Fruit fly (Drosophila melanogaster) whole organism, embryonic: ENCODE data around the gene Pdxk.
A peak's percentile ranks its signal among the peaks of the same experiment; 100 is the strongest.

Experiments
- CG11093 ChIP-seq: fragments of 200-800 bp; sonication (Bioruptor generic); IDR thresholded peaks from 3 replicates; pipeline ENCODE4 v1.3.6; 2022; ENCODE audit warnings: missing biosample characterization, missing genetic modification characterization
- CG11398 ChIP-seq: fragments of 200-800 bp; sonication (Bioruptor generic); optimal IDR thresholded peaks from 2 replicates; lab custom pipeline; 2016; ENCODE audit warnings: missing biosample characterization, missing genetic modification characterization
- CG11695 ChIP-seq: fragments of 200-800 bp; sonication (Bioruptor generic); IDR thresholded peaks from 3 replicates; pipeline ENCODE4 v1.3.6; 2022; ENCODE audit warnings: missing biosample characterization, missing genetic modification characterization
- CG13424 ChIP-seq: fragments of 200-800 bp; sonication (Bioruptor generic); optimal IDR thresholded peaks from 2 replicates; lab custom pipeline; 2019; ENCODE audit warnings: missing biosample characterization, mild to moderate bottlenecking, missing genetic modification characterization, moderate library complexity
- CG14014 ChIP-seq: fragments of 200-800 bp; sonication (Bioruptor generic); IDR thresholded peaks from 2 replicates; pipeline ENCODE4 v1.3.6; 2022; ENCODE audit warnings: missing biosample characterization, missing genetic modification characterization
- CG1529 ChIP-seq: fragments of 200-800 bp; sonication (Bioruptor generic); optimal IDR thresholded peaks from 3 replicates; lab custom pipeline; 2018; ENCODE audit warnings: missing biosample characterization, missing genetic modification characterization
- CG17328 ChIP-seq: fragments of 200-800 bp; sonication (Bioruptor generic); IDR thresholded peaks from 2 replicates; pipeline ENCODE4 v1.3.6; 2022; ENCODE audit warnings: missing biosample characterization, missing genetic modification characterization
- CG2199 ChIP-seq: fragments of 200-800 bp; sonication (Bioruptor generic); IDR thresholded peaks from 3 replicates; pipeline ENCODE4 v1.3.6; 2022; ENCODE audit warnings: missing biosample characterization, missing genetic modification characterization
- CG2712 ChIP-seq: fragments of 200-800 bp; optimal IDR thresholded peaks from 3 replicates; lab custom pipeline; 2019; ENCODE audit warnings: missing biosample characterization, mild to moderate bottlenecking, missing genetic modification characterization, moderate library complexity
- CG31388 ChIP-seq: fragments of 200-800 bp; sonication (Bioruptor generic); optimal IDR thresholded peaks from 2 replicates; lab custom pipeline; 2016; ENCODE audit warnings: missing biosample characterization, missing genetic modification characterization
- CG34376 ChIP-seq: fragments of 200-800 bp; sonication (Bioruptor generic); optimal IDR thresholded peaks from 2 replicates; lab custom pipeline; 2018; ENCODE audit warnings: missing biosample characterization, mild to moderate bottlenecking, missing genetic modification characterization
- CG5180 ChIP-seq: fragments of 200-800 bp; sonication (Bioruptor generic); optimal IDR thresholded peaks from 3 replicates; lab custom pipeline; 2017; ENCODE audit warnings: missing biosample characterization, missing genetic modification characterization, mild to moderate bottlenecking, moderate library complexity, missing genetic modification reagents
- CG7839 ChIP-seq: fragments of 200-800 bp; sonication (Bioruptor generic); optimal IDR thresholded peaks from 3 replicates; lab custom pipeline; 2018; ENCODE audit warnings: missing biosample characterization, mild to moderate bottlenecking, missing genetic modification characterization, moderate library complexity
- CG7963 ChIP-seq: fragments of 200-800 bp; sonication (Bioruptor generic); IDR thresholded peaks from 3 replicates; pipeline ENCODE4 v1.3.6; 2022; ENCODE audit warnings: missing biosample characterization, missing genetic modification characterization; ENCODE audit not compliant: partially characterized antibody
- CG7987 ChIP-seq: fragments of 200-800 bp; sonication (Bioruptor generic); optimal IDR thresholded peaks from 2 replicates; lab custom pipeline; 2018; ENCODE audit warnings: missing biosample characterization, mild to moderate bottlenecking, missing genetic modification characterization, moderate library complexity
- CG8089 ChIP-seq: fragments of 200-800 bp; sonication (Bioruptor generic); optimal IDR thresholded peaks from 3 replicates; lab custom pipeline; 2016; ENCODE audit warnings: missing biosample characterization, missing genetic modification characterization
- CG8281 ChIP-seq: fragments of 200-800 bp; sonication (Bioruptor generic); optimal IDR thresholded peaks from 2 replicates; lab custom pipeline; 2018; ENCODE audit warnings: missing biosample characterization, mild to moderate bottlenecking, missing genetic modification characterization, moderate library complexity
- CG8290 ChIP-seq, 3 experiments: fragments of 200-800 bp; sonication (Bioruptor generic); optimal IDR thresholded peaks; 2 replicates each; lab custom pipeline; 2016 to 2019; ENCODE audit warnings: missing biosample characterization in 3 of 3, missing genetic modification characterization in 3 of 3, mild to moderate bottlenecking in 2 of 3, moderate library complexity in 1 of 3
- CoRest ChIP-seq: fragments of 200-800 bp; sonication (Bioruptor generic); optimal IDR thresholded peaks from 3 replicates; lab custom pipeline; 2018; ENCODE audit warnings: missing biosample characterization, mild to moderate bottlenecking, missing genetic modification characterization, moderate library complexity
- Dfd ChIP-seq, 2 experiments: fragments of >200 bp; optimal IDR thresholded peaks; 2 replicates each; lab custom pipeline; 2017; ENCODE audit warnings: missing biosample characterization in 2 of 2, missing genetic modification characterization in 2 of 2
- Fer1 ChIP-seq: fragments of 200-800 bp; sonication (Bioruptor generic); optimal IDR thresholded peaks from 2 replicates; lab custom pipeline; 2017; ENCODE audit warnings: missing biosample characterization, mild to moderate bottlenecking, missing genetic modification characterization
- HLH54F ChIP-seq: fragments of 200-800 bp; sonication (Bioruptor generic); optimal IDR thresholded peaks from 3 replicates; lab custom pipeline; 2016; ENCODE audit warnings: missing biosample characterization, missing genetic modification characterization
- Hmx ChIP-seq: fragments of 200-800 bp; sonication (Bioruptor generic); optimal IDR thresholded peaks from 2 replicates; lab custom pipeline; 2016; ENCODE audit warnings: missing biosample characterization, missing genetic modification characterization
- Hr3 ChIP-seq: fragments of 200-800 bp; sonication (Bioruptor generic); optimal IDR thresholded peaks from 3 replicates; lab custom pipeline; 2016; ENCODE audit warnings: missing biosample characterization, missing genetic modification characterization
- Hr39 ChIP-seq: fragments of >200 bp; optimal IDR thresholded peaks from 2 replicates; lab custom pipeline; 2017
- MESR4 ChIP-seq: fragments of 200-800 bp; sonication (Bioruptor generic); optimal IDR thresholded peaks from 2 replicates; lab custom pipeline; 2018; ENCODE audit warnings: missing biosample characterization, mild to moderate bottlenecking, missing genetic modification characterization, moderate library complexity
- Mes4 ChIP-seq: fragments of 200-800 bp; sonication (Bioruptor generic); optimal IDR thresholded peaks from 2 replicates; lab custom pipeline; 2016; ENCODE audit warnings: missing biosample characterization, missing genetic modification characterization
- NC2β ChIP-seq: fragments of 200-800 bp; sonication (Bioruptor generic); optimal IDR thresholded peaks from 2 replicates; lab custom pipeline; 2016; ENCODE audit warnings: missing biosample characterization, missing genetic modification characterization
- Nf-YC ChIP-seq: fragments of 200-800 bp; optimal IDR thresholded peaks from 3 replicates; lab custom pipeline; 2019; ENCODE audit warnings: missing biosample characterization, mild to moderate bottlenecking, missing genetic modification characterization, moderate library complexity
- Sox102F ChIP-seq: fragments of 200-800 bp; sonication (Bioruptor generic); optimal IDR thresholded peaks from 2 replicates; lab custom pipeline; 2018; ENCODE audit warnings: missing biosample characterization, mild to moderate bottlenecking, missing genetic modification characterization, moderate library complexity
- amos ChIP-seq: fragments of 200-800 bp; sonication (Bioruptor generic); IDR thresholded peaks from 2 replicates; pipeline ENCODE4 v1.3.6; 2022; ENCODE audit warnings: missing biosample characterization, missing genetic modification characterization; ENCODE audit not compliant: partially characterized antibody
- ash1 ChIP-seq: fragments of 200-800 bp; sonication (Bioruptor generic); optimal IDR thresholded peaks from 2 replicates; lab custom pipeline; 2018; ENCODE audit warnings: missing biosample characterization, mild to moderate bottlenecking, missing genetic modification characterization
- crc ChIP-seq: fragments of 200-800 bp; sonication (Bioruptor generic); optimal IDR thresholded peaks from 2 replicates; lab custom pipeline; 2016; ENCODE audit warnings: missing biosample characterization, missing genetic modification characterization
- crp ChIP-seq, 2 experiments: fragments of 200-800 bp; sonication (Bioruptor generic); optimal IDR thresholded peaks; 2 replicates in 1 of 2; 3 replicates in 1 of 2; lab custom pipeline; 2017; ENCODE audit warnings: missing biosample characterization in 2 of 2, missing genetic modification characterization in 2 of 2, mild to moderate bottlenecking in 1 of 2, moderate library complexity in 1 of 2
- dmrt99B ChIP-seq: fragments of 200-800 bp; sonication (Bioruptor generic); optimal IDR thresholded peaks from 2 replicates; lab custom pipeline; 2018; ENCODE audit warnings: missing biosample characterization, mild to moderate bottlenecking, missing genetic modification characterization, moderate library complexity
- emc ChIP-seq: fragments of 200-800 bp; sonication (Bioruptor generic); optimal IDR thresholded peaks from 2 replicates; lab custom pipeline; 2016; ENCODE audit warnings: missing biosample characterization, missing genetic modification characterization
- eyg ChIP-seq: fragments of 200-800 bp; sonication (Bioruptor generic); optimal IDR thresholded peaks from 3 replicates; lab custom pipeline; 2016; ENCODE audit warnings: missing biosample characterization, missing genetic modification characterization
- fd64A ChIP-seq: fragments of 200-800 bp; sonication (Bioruptor generic); optimal IDR thresholded peaks from 3 replicates; lab custom pipeline; 2018; ENCODE audit warnings: missing biosample characterization, mild to moderate bottlenecking, missing genetic modification characterization
- gce ChIP-seq: fragments of 200-800 bp; sonication (Bioruptor generic); IDR thresholded peaks from 3 replicates; pipeline ENCODE4 v1.3.6; 2022; ENCODE audit warnings: missing biosample characterization, missing genetic modification characterization
- gt ChIP-seq: fragments of 200-800 bp; sonication (Bioruptor generic); IDR thresholded peaks from 2 replicates; pipeline ENCODE4 v1.3.6; 2022; ENCODE audit warnings: missing biosample characterization, missing genetic modification characterization
- ind ChIP-seq: fragments of 200-800 bp; sonication (Bioruptor generic); optimal IDR thresholded peaks from 3 replicates; lab custom pipeline; 2016; ENCODE audit warnings: missing biosample characterization, missing genetic modification characterization
- knrl ChIP-seq: fragments of 200-800 bp; sonication (Bioruptor generic); IDR thresholded peaks from 3 replicates; pipeline ENCODE4 v1.3.6; 2022; ENCODE audit warnings: missing biosample characterization, missing genetic modification characterization; ENCODE audit not compliant: partially characterized antibody
- lbe ChIP-seq: fragments of 200-800 bp; sonication (Bioruptor generic); optimal IDR thresholded peaks from 2 replicates; lab custom pipeline; 2016; ENCODE audit warnings: missing biosample characterization, mild to moderate bottlenecking, missing genetic modification characterization
- mld ChIP-seq: fragments of 200-800 bp; sonication (Bioruptor generic); IDR thresholded peaks from 3 replicates; pipeline ENCODE4 v1.3.6; 2022; ENCODE audit warnings: missing biosample characterization, missing genetic modification characterization; ENCODE audit not compliant: partially characterized antibody
- otp ChIP-seq: fragments of 200-800 bp; sonication (Bioruptor generic); IDR thresholded peaks from 3 replicates; pipeline ENCODE4, ENCODE4 v1.3.6; 2022; ENCODE audit warnings: missing biosample characterization, missing genetic modification characterization
- prd ChIP-seq, 3 experiments: fragments of >200 bp in 2 of 3; fragments of 200-800 bp in 1 of 3; sonication (Bioruptor generic) in 1 of 3; optimal IDR thresholded peaks in 2 of 3; IDR thresholded peaks in 1 of 3; 2 replicates in 2 of 3; 3 replicates in 1 of 3; pipeline versions ENCODE4 v1.3.6 to Lab custom; 2017 to 2022; ENCODE audit warnings: missing biosample characterization in 1 of 3, missing genetic modification characterization in 1 of 3
- sens ChIP-seq: fragments of 200-800 bp; sonication (Bioruptor generic); peaks from one replicate; lab custom pipeline; 2016; ENCODE audit warnings: missing biosample characterization, missing genetic modification characterization
- twi ChIP-seq: fragments of 200-800 bp; optimal IDR thresholded peaks from 2 replicates; lab custom pipeline; 2019; ENCODE audit warnings: missing biosample characterization, mild to moderate bottlenecking, missing genetic modification characterization, moderate library complexity

Gene Pdxk

DNA sequence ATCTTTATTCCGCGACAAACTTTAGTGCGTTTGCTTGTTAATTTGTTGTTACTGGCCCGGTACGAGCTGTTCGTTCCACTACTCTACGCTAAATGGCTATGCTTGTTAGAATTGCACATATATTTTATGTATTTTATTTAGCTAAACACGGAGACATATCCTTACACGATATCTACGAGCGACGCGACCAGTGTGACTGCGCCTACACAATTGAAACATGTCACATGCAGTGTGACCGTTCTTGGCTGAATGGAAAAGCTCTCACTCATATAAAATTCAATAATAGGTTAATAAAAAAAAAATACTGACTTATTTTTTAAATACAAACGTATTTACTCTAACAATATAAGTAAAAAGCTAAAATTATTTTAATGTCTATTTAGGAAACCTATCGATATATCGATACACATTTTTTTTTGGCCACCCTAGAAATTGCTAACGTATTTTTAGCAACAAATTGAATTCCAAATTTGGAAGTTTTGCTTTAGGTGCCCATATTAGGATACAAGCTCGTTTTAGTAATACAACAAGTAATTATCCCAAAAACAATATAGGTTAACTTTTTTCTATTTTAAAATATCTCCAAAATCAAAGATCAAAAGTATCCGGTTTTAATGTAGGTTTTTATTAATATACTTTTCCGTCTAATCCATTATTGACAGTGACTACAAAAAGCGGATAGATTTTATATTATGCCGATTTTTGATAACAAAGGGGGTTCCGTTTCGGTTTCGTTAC lies 39.1 kb downstream of the Pdxk start, which contains the start of gene CG4080 (continued):
- peak; percentile 25 for TF ChIP-seq CG7987 (GFP tag; lab: Kevin White, UChicago)
- no peak for TF ChIP-seq emc (GFP tag; lab: Kevin White, UChicago)
- TF ChIP-seq CG14014 (GFP tag; lab: Robert Waterston, UW): peak; percentile 47; the same call in 1 of the 2 replicates
- TF ChIP-seq eyg (GFP tag; lab: Kevin White, UChicago): no peak
- no peak for TF ChIP-seq ind (GFP tag; lab: Kevin White, UChicago)
- peak; percentile 19 for TF ChIP-seq Hr3 (GFP tag; lab: Kevin White, UChicago)
- TF ChIP-seq CG8290 (GFP tag; optimal IDR thresholded peaks at IDR 0.05; lab: Kevin White, UChicago): peak; percentile 22
- TF ChIP-seq CG8290 (tag; optimal IDR thresholded peaks at IDR 0.05; lab: Kevin White, UChicago): peak; percentile 32 to 36
- TF ChIP-seq gce (GFP tag; lab: Robert Waterston, UW): 0 out of 3 replicates have a peak, but pooled peaks have one; percentile 5
- TF ChIP-seq Nf-YC (tag; lab: Kevin White, UChicago): peak; percentile 44
- TF ChIP-seq Mes4: peak; percentile 19
- no peak for TF ChIP-seq fd64A (GFP tag; lab: Kevin White, UChicago)
- TF ChIP-seq CG2199 (GFP tag; lab: Robert Waterston, UW): no peak
- peak; percentile 55 for TF ChIP-seq CG34376 (GFP tag; lab: Kevin White, UChicago)
- no peak for TF ChIP-seq CG11398 (GFP tag; lab: Kevin White, UChicago)
- no peak for TF ChIP-seq CG17328 (GFP tag; lab: Robert Waterston, UW)
- TF ChIP-seq prd (optimal IDR thresholded peaks at IDR 0.05; lab: Kevin White, UChicago): no peak
- TF ChIP-seq prd (GFP tag; IDR thresholded peaks at IDR 0.05; lab: Robert Waterston, UW): no peak
- no peak for TF ChIP-seq HLH54F (GFP tag; lab: Kevin White, UChicago)
- no peak for TF ChIP-seq CG1529 (GFP tag; lab: Kevin White, UChicago)
- TF ChIP-seq Hmx (GFP tag; lab: Kevin White, UChicago): peak; percentile 9
- TF ChIP-seq lbe (GFP tag; lab: Kevin White, UChicago): peak; percentile 63
- TF ChIP-seq amos (GFP tag; lab: Robert Waterston, UW): peak; percentile 76; the same call in 1 of the 2 replicates
- TF ChIP-seq CG8089 (GFP tag; lab: Kevin White, UChicago): no peak
- peak; percentile 89 for TF ChIP-seq MESR4
- TF ChIP-seq Sox102F: no peak
- TF ChIP-seq CG5180 (GFP tag; lab: Kevin White, UChicago): no peak
- no peak for TF ChIP-seq CG31388
- peak; percentile 19 for TF ChIP-seq Fer1 (GFP tag; lab: Kevin White, UChicago)
- TF ChIP-seq CG13424 (tag; lab: Kevin White, UChicago): peak; percentile 17
- TF ChIP-seq sens (GFP tag; lab: Kevin White, UChicago): peak; percentile 88
- no peak for TF ChIP-seq gt
- TF ChIP-seq dmrt99B: no peak
- TF ChIP-seq otp (GFP tag; lab: Robert Waterston, UW): peak; percentile 27; the same call in 1 of the 3 replicates
- peak; percentile 84 for TF ChIP-seq knrl (GFP tag; lab: Robert Waterston, UW)
- TF ChIP-seq CoRest (tag; lab: Kevin White, UChicago): peak; percentile 55
- TF ChIP-seq CG2712 (tag; lab: Kevin White, UChicago): peak; percentile 41
- TF ChIP-seq mld (GFP tag; lab: Robert Waterston, UW): 0 out of 3 replicates have a peak, but pooled peaks have one; percentile 33
- TF ChIP-seq crc (GFP tag; lab: Kevin White, UChicago): no peak
- TF ChIP-seq NC2β (GFP tag; lab: Kevin White, UChicago): peak; percentile 5
- no peak for TF ChIP-seq Dfd (GFP tag; optimal IDR thresholded peaks at IDR 0.05; lab: Kevin White, UChicago)
- no peak for TF ChIP-seq Hr39 (lab: Kevin White, UChicago)
- peak; percentile 29 for TF ChIP-seq twi (tag; lab: Kevin White, UChicago)
- no peak for TF ChIP-seq CG11093 (GFP tag; lab: Robert Waterston, UW)
- no peak for TF ChIP-seq ash1 (GFP tag; lab: Kevin White, UChicago)
- TF ChIP-seq CG7963 (GFP tag; lab: Robert Waterston, UW): 0 out of 3 replicates have a peak, but pooled peaks have one; percentile 28
- peak in 1 of 2 experiments; percentile 4 for TF ChIP-seq crp (GFP tag; optimal IDR thresholded peaks at IDR 0.05; lab: Kevin White, UChicago)
- TF ChIP-seq CG7839 (tag; lab: Kevin White, UChicago): peak; percentile 15
- no peak for TF ChIP-seq CG11695 (GFP tag; lab: Robert Waterston, UW)
- TF ChIP-seq CG8281: no peak
